Worm (Caenorhabditis elegans) whole organism, young adult: ENCODE measurements around the gene T04C12.11.

Source experiments
- C06A6.2 ChIP-seq: fragments of 200-800 bp; sonication (Bioruptor generic); conservative IDR thresholded peaks from 2 replicates; pipeline ENCODE4 v1.3.6; 2022; ENCODE audit warnings: missing genetic modification characterization, missing compliant biosample characterization
- lin-35 ChIP-seq, 3 experiments: fragments of 150-350 bp in 2 of 3; sonication (generic microtip) in 1 of 3; optimal IDR thresholded peaks; 2 replicates each; lab custom pipeline; 2014 to 2018; ENCODE audit warnings: missing biosample characterization in 3 of 3, missing genetic modification characterization in 3 of 3, missing genetic modification reagents in 3 of 3
- lin-54 ChIP-seq: fragments of 200-800 bp; sonication (Bioruptor generic); optimal IDR thresholded peaks from 2 replicates; lab custom pipeline; 2018; ENCODE audit warnings: mild to moderate bottlenecking, missing genetic modification characterization, missing compliant biosample characterization
- lir-1 ChIP-seq: fragments of 200-800 bp; sonication (Bioruptor generic); conservative IDR thresholded peaks from 2 replicates; pipeline ENCODE4 v1.3.6; 2022; ENCODE audit warnings: missing genetic modification reagents, missing genetic modification characterization, missing compliant biosample characterization
- mes-4 ChIP-seq: sonication (generic microtip); optimal IDR thresholded peaks from 2 replicates; lab custom pipeline; 2016; ENCODE audit warnings: missing genotype, missing genetic modification characterization, missing compliant biosample characterization
- unc-130 ChIP-seq: sonication (generic microtip); optimal IDR thresholded peaks from 2 replicates; lab custom pipeline; 2016; ENCODE audit warnings: missing genetic modification reagents, missing genetic modification characterization, missing compliant biosample characterization

- TF ChIP-seq mes-4 (tag; lab: Kevin White, UChicago) (no peak), lin-54 (GFP tag; lab: Kevin White, UChicago) (no peak), lir-1 (GFP tag; lab: Robert Waterston, UW) (no peak), C06A6.2 (GFP tag; lab: Robert Waterston, UW) (no peak), lin-35 (GFP tag; optimal IDR thresholded peaks at IDR 0.05; lab: Kevin White, UChicago) (no peak), unc-130 (no peak)
Measured at ce11 chrV:11057043-11057442, 3.0 kb downstream of the T04C12.11 start, which contains the start of gene srh-75.
